Worm (Caenorhabditis elegans): ENCODE results near the gene T02H6.11.

DNA sequence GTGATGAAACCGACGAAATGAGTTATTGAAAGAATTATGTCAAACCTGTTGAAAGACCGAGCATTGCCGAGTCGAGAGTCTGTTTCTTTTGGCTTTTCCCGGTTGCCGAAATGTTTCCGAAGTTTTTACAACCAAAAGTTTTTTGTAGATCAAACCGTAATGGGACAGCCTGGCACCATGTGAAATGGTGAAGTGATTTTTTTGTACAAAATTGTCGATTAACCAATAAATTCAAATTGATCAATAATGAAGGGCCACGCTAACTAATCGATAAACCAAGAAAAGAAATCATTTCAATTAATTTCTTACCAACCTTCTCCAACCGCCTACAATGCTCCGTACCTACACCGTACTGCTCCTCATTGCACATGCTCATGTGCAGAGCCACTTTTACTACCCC, 9.4 kb downstream of the T02H6.11 start, which contains the start of gene T02H6.3:
- TF ChIP-seq med-1 (GFP tag; optimal IDR thresholded peaks at IDR 0.05; ENCODE audit: insufficient read depth) (no peak), T22C8.4 (GFP tag; IDR thresholded peaks at IDR 0.05) (no peak), flt-1 (GFP tag; IDR thresholded peaks at IDR 0.05) (no peak), cog-1 (tag; optimal IDR thresholded peaks at IDR 0.05) (no peak), ztf-29 (GFP tag; IDR thresholded peaks at IDR 0.05) (no peak), ref-1 (GFP tag; conservative IDR thresholded peaks at IDR 0.05) (no peak), ztf-23 (GFP tag; IDR thresholded peaks at IDR 0.05) (no peak), klf-2 (GFP tag; conservative IDR thresholded peaks at IDR 0.05) (no peak), tab-1 (GFP tag; IDR thresholded peaks at IDR 0.05) (no peak)

Measured in whole organism, midembryonic.